Fruit fly (Drosophila melanogaster): ENCODE data around the gene CG32432.

Gene CG32432

dm6 chr3L:20905495-20905894 lies 20.5 kb upstream of the CG32432 start, which contains the start of gene CG11458:
Gene CG11458 (plus strand): TSS chr3L:20905795.
- TF ChIP-seq CG17801 (GFP tag; optimal IDR thresholded peaks at IDR 0.05; ENCODE audit: partially characterized antibody), result no peak

dm6 chr3L:20900996-20901395 lies 16.0 kb upstream of the CG32432 start:
- no peak for TF ChIP-seq CG17801 (GFP tag; optimal IDR thresholded peaks at IDR 0.05; ENCODE audit: partially characterized antibody)

DNA sequence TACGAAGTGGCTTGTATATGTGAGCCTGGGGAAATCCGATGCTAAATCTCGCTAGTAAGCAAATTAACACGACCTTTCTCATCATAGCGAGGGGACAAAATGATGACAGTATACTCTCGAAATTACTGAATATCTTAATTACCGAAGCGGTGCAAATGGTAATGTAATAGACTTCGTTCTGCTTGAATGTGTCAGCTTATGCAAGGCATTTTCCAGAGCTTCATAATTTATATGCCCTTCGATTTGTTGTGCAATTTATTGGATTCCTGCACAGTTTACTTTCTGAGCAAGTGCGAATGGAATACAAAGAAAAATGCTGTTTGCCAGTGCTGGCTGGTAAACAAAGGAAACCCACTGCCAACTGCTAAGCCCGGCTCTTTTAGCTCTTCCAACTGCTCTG lies 12.3 kb upstream of the CG32432 start, which contains the start of the genes Sfp77F and CG43931:
Gene Sfp77F (minus strand): TSS at position 101 of the 400 bp plus-strand sequence.
Gene CG43931 (plus strand): TSS at position 241 of the 400 bp plus-strand sequence.
- no peak for TF ChIP-seq CG17801 (GFP tag; optimal IDR thresholded peaks at IDR 0.05; ENCODE audit: partially characterized antibody)

dm6 chr3L:20883969-20884368 lies 1.0 kb downstream of the CG32432 start:
- TF ChIP-seq CG17801 (GFP tag; optimal IDR thresholded peaks at IDR 0.05; ENCODE audit: partially characterized antibody), result no peak

dm6 chr3L:20868995-20869394 lies 16.0 kb downstream of the CG32432 start:
- no peak for TF ChIP-seq CG17801 (GFP tag; optimal IDR thresholded peaks at IDR 0.05; ENCODE audit: partially characterized antibody)

DNA sequence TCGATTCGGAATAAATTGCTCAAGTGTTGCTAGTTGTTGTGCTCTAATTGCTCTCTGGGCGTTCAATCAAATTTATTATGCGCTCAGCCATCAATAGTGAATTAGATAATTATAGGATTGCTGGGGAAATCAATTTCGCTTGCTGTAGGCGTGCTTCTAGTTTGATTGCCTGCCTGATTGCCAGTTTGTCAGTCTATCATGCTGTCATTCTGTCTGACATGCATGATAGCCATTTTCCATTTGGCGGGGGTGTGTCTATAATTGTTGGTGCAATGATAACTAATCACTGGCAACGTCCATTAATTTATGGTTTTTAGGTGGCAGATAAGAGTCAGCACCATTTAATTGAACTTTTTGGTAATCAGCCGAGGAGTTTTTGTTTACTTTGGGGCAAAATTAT lies 27.4 kb downstream of the CG32432 start:
- no peak for TF ChIP-seq CG17801 (GFP tag; optimal IDR thresholded peaks at IDR 0.05; ENCODE audit: partially characterized antibody)

DNA sequence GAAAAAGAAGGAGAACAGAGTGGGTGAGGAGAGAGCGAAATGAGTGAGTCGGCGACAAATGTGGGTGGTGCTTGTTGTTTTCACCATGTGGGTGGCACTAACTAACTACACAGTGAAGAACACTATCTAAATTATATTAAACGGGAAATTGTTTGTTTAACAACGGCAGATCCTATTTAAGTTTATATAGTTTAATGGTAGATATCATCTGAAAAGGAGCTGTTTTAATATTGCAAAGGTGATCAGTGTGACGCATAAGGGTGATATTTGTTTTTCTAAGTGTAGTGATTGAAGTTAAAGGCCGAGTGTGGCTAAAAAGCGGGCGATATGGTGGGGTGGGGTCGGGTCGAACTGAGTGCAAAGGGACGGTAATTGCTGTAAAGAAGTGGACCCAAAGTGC lies 36.4 kb downstream of the CG32432 start:
- TF ChIP-seq CG17801 (GFP tag; optimal IDR thresholded peaks at IDR 0.05; ENCODE audit: partially characterized antibody), result no peak

DNA sequence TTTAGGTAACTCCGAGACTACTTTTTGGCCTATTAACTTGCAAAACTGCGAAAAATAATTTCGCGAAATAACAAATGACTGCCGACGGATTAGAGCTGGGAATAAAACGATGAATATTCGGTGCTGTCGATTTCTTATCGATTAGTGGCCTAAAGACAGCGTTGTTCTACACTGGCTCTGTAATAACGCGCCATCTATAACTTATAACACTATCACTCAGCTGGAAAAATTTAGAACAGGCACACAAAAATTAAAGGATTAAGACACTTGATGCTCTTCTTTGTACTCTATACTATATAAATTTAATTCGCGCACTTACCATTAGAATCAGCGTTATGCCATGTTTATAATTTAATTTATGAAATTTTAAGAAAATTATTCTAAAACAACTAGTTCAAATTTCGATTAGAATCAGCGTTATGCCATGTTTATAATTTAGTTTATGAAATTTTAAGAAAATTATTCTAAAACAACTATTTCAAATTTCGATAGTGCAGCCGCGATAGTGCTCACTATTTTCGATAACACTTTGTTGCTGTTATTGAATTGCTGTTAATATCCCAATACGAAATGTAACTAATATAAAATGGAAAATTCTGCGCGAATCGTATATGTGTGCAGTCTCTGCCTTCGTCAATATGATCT lies 43.4 kb downstream of the CG32432 start, which contains the start of the genes CSN3 and CG11456:
Gene CSN3 (minus strand): TSS at position 112 of the 645 bp plus-strand sequence.
Gene CG11456 (plus strand): TSS at position 523 of the 645 bp plus-strand sequence.
- no peak for TF ChIP-seq CG17801 (GFP tag; optimal IDR thresholded peaks at IDR 0.05; ENCODE audit: partially characterized antibody)

DNA sequence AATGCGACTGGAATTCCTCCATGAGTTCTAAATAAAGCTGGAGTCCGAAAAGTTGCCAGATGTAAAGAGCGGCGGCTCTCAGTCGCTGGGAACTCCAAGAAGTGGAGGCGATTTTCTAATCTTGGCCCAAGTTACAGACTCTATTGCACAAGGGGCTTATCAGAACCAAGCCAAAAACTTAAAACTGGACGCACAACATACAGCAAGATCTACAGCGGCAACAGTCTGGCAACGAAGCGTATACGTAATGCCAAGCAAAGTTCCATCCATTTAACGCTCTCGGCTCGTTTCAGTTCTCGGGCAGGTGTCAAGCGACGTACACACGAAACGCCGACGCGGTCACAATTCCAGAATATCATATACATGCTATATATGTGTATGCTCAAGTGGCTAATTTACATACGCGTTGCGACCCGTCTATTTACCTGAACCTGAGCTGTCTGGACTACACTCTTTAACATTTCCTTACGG lies 47.1 kb downstream of the CG32432 start:
- TF ChIP-seq CG17801 (GFP tag; optimal IDR thresholded peaks at IDR 0.05; ENCODE audit: partially characterized antibody), result no peak

- no peak for TF ChIP-seq CG17801 (GFP tag; optimal IDR thresholded peaks at IDR 0.05; ENCODE audit: partially characterized antibody)
Observed at dm6 chr3L:20837040-20837830, 47.8 kb downstream of the CG32432 start, which contains the start of gene CG13255. Gene CG13255 (plus strand): TSS chr3L:20837488.

DNA sequence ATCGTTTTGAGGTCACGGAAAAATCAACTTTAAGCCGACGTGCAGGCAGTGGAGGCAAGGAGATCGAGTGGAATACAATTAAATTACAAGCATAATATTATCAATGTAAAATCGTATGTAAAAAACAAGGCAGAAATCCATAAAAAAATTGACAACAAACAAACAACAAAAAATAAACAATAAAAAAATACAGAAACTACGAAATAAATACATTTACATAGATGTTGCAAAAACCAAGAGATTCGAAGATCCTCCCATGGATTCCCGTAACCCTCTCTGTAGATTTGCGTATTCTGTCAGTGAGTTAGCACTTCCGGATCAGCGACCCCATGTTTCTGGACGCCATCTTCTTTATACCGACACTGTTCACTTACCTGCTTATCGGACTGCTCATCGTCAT lies 49.1 kb downstream of the CG32432 start, which contains the start of gene CG3288:
Gene CG3288 (plus strand): TSS at position 301 of the 400 bp plus-strand sequence.
- TF ChIP-seq CG17801 (GFP tag; optimal IDR thresholded peaks at IDR 0.05; ENCODE audit: partially characterized antibody), result no peak

DNA sequence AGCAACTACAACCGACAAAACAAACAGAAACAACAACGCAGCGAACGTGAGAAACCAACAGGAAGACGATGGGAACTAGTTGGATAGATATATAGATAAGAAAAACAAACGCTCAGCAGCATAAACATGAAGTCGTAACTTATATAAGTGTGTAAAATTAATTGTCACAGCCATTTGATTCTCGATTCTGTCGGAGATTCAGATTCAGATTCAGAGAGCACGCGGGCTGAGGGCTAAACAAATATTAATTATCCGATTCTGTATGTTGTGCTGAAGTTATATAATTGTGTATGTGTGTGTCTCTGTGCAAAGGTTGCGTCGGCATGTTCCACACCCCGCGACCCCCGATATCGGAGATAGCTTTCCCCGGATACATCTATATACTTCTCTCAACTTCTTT lies 50.8 kb downstream of the CG32432 start:
- no peak for TF ChIP-seq CG17801 (GFP tag; optimal IDR thresholded peaks at IDR 0.05; ENCODE audit: partially characterized antibody)

DNA sequence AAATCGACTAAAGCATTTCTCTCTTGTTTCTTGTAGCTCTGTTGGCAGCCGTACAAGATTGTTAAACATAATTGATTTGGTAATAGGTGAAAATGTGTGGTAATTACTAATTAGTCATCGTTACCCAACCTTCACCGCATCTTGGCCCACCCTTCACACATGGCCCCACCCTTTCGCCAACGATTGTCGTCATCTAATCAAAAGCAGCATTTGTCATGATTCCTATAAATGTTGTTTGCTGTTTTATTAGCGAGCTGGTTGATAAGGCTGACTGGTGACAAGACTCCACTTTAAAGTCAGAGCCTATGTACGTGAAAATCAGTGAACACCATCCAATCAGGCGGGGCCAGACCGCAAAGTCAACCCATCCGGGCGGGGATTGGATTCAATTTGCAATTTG lies 54.6 kb downstream of the CG32432 start:
- TF ChIP-seq CG17801 (GFP tag; optimal IDR thresholded peaks at IDR 0.05; ENCODE audit: partially characterized antibody), result no peak

DNA sequence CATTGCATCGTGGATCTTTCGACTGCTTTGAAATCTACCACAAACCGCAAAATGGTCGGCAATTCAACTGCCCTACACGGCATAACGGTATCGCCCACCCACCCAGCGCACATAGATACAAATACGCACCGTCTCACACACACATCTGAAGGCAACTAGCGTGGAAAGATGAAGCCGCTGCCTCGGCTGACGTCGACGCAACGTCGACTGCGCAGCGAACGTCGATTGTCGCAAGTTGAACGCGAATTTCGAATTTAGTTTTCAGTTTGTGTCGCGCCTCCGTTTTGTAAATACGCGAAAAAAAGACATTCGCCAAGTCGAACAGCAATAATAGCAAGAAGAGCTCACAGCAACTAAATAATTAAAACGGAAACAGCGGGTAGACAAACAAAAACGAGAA lies 57.0 kb downstream of the CG32432 start:
- no peak for TF ChIP-seq CG17801 (GFP tag; optimal IDR thresholded peaks at IDR 0.05; ENCODE audit: partially characterized antibody)
